Worm (Caenorhabditis elegans) whole organism, L3 larva: ENCODE measurements around the gene znf-598.
"Not testable (repeated sequence)": the region's sequence is repeated elsewhere in the genome, so short reads cannot be mapped to it uniquely, and the experiment has no call there.

Source experiments
- ZK546.5 ChIP-seq: sonication (generic microtip); optimal IDR thresholded peaks from 2 replicates; lab custom pipeline; 2017; ENCODE audit warnings: missing biosample characterization, missing genetic modification characterization
- aly-2 ChIP-seq: fragments of 150-350 bp; optimal IDR thresholded peaks from 2 replicates; lab custom pipeline; 2014; ENCODE audit warnings: missing biosample characterization, missing genetic modification characterization
- ceh-28 ChIP-seq: fragments of 150-350 bp; optimal IDR thresholded peaks from 2 replicates; lab custom pipeline; 2014; ENCODE audit warnings: missing biosample characterization, missing genetic modification reagents, missing genetic modification characterization
- ceh-82 ChIP-seq: fragments of 150-350 bp; optimal IDR thresholded peaks from 2 replicates; lab custom pipeline; 2014; ENCODE audit warnings: missing biosample characterization, missing genetic modification characterization
- ceh-9 ChIP-seq: sonication (generic microtip); optimal IDR thresholded peaks from 2 replicates; lab custom pipeline; 2018; ENCODE audit warnings: missing biosample characterization, missing genetic modification characterization
- daf-12 ChIP-seq: fragments of 150-350 bp; optimal IDR thresholded peaks from 2 replicates; lab custom pipeline; 2014; ENCODE audit warnings: missing biosample characterization, missing genetic modification reagents, missing genetic modification characterization
- egl-27 ChIP-seq: sonication (generic microtip); optimal IDR thresholded peaks from 4 replicates; lab custom pipeline; 2017; ENCODE audit warnings: missing biosample characterization, missing genetic modification reagents, missing genetic modification characterization
- egl-5 ChIP-seq: fragments of 150-350 bp; optimal IDR thresholded peaks from 2 replicates; lab custom pipeline; 2017; ENCODE audit warnings: missing biosample characterization, missing genetic modification reagents, missing genetic modification characterization, inconsistent platforms
- elt-1 ChIP-seq: fragments of 150-350 bp; optimal IDR thresholded peaks from 2 replicates; lab custom pipeline; 2014; ENCODE audit warnings: missing biosample characterization, missing genetic modification characterization
- elt-2 ChIP-seq: sonication (generic microtip); optimal IDR thresholded peaks from 2 replicates; lab custom pipeline; 2016; ENCODE audit warnings: missing genetic modification reagents, mild to moderate bottlenecking, missing genetic modification characterization, missing compliant biosample characterization
- eor-1 ChIP-seq, 2 experiments: fragments of 150-350 bp; optimal IDR thresholded peaks; 2 replicates each; lab custom pipeline; 2014 to 2018; ENCODE audit warnings: missing biosample characterization in 2 of 2, missing genetic modification characterization in 2 of 2
- fkh-10 ChIP-seq: sonication (generic microtip); optimal IDR thresholded peaks from 2 replicates; lab custom pipeline; 2017; ENCODE audit warnings: missing biosample characterization, missing genetic modification reagents, missing genetic modification characterization
- fkh-2 ChIP-seq: fragments of 150-350 bp; optimal IDR thresholded peaks from 2 replicates; lab custom pipeline; 2014; ENCODE audit warnings: missing biosample characterization, missing genetic modification reagents, missing genetic modification characterization
- fos-1 ChIP-seq: fragments of 150-350 bp; optimal IDR thresholded peaks from 2 replicates; lab custom pipeline; 2014; ENCODE audit warnings: missing biosample characterization, missing genetic modification characterization
- hmg-11 ChIP-seq: sonication (generic microtip); optimal IDR thresholded peaks from 2 replicates; lab custom pipeline; 2016; ENCODE audit warnings: missing genetic modification characterization, missing compliant biosample characterization
- jun-1 ChIP-seq: fragments of 150-350 bp; optimal IDR thresholded peaks from 2 replicates; lab custom pipeline; 2014; ENCODE audit warnings: missing biosample characterization, missing genetic modification reagents, missing genetic modification characterization
- lin-15B ChIP-seq: fragments of 150-350 bp; optimal IDR thresholded peaks from 2 replicates; lab custom pipeline; 2014; ENCODE audit warnings: missing biosample characterization, missing genetic modification characterization
- lsy-12 ChIP-seq: sonication (generic microtip); optimal IDR thresholded peaks from 2 replicates; lab custom pipeline; 2016; ENCODE audit warnings: mild to moderate bottlenecking, missing genetic modification characterization, missing compliant biosample characterization
- mdl-1 ChIP-seq: fragments of 150-350 bp; optimal IDR thresholded peaks from 2 replicates; lab custom pipeline; 2014; ENCODE audit warnings: missing biosample characterization, missing genetic modification characterization
- mml-1 ChIP-seq: fragments of 150-350 bp; sonication (generic microtip); optimal IDR thresholded peaks from 3 replicates; lab custom pipeline; 2014; ENCODE audit warnings: missing biosample characterization, missing genetic modification characterization
- nhr-23 ChIP-seq: fragments of 150-350 bp; optimal IDR thresholded peaks from 2 replicates; lab custom pipeline; 2014; ENCODE audit warnings: missing biosample characterization, missing genetic modification reagents, missing genetic modification characterization
- nhr-237 ChIP-seq: fragments of 150-350 bp; optimal IDR thresholded peaks from 2 replicates; lab custom pipeline; 2014; ENCODE audit warnings: missing biosample characterization, missing genetic modification characterization
- nhr-67 ChIP-seq: fragments of 150-350 bp; optimal IDR thresholded peaks from 2 replicates; lab custom pipeline; 2014; ENCODE audit warnings: missing biosample characterization, missing genetic modification characterization
- nhr-76 ChIP-seq: fragments of 150-350 bp; sonication (generic microtip); optimal IDR thresholded peaks from 5 replicates; lab custom pipeline; 2014; ENCODE audit warnings: missing biosample characterization, missing genetic modification characterization
- nhr-77 ChIP-seq: fragments of 150-350 bp; optimal IDR thresholded peaks from 2 replicates; lab custom pipeline; 2014; ENCODE audit warnings: missing biosample characterization, missing genetic modification characterization
- pha-4 ChIP-seq: fragments of 150-350 bp; optimal IDR thresholded peaks from 2 replicates; lab custom pipeline; 2014; ENCODE audit warnings: missing biosample characterization, missing genetic modification reagents, missing genetic modification characterization
- pqm-1 ChIP-seq: fragments of 150-350 bp; optimal IDR thresholded peaks from 2 replicates; lab custom pipeline; 2017; ENCODE audit warnings: missing biosample characterization, missing genetic modification characterization, inconsistent platforms
- sea-2 ChIP-seq: fragments of 150-350 bp; sonication (generic microtip); optimal IDR thresholded peaks from 4 replicates; lab custom pipeline; 2014; ENCODE audit warnings: missing biosample characterization, missing genetic modification reagents, missing genetic modification characterization
- skn-1 ChIP-seq: fragments of 150-350 bp; optimal IDR thresholded peaks from 2 replicates; lab custom pipeline; 2014; ENCODE audit warnings: missing biosample characterization, missing genetic modification characterization
- snpc-4 ChIP-seq: fragments of 150-350 bp; optimal IDR thresholded peaks from 2 replicates; lab custom pipeline; 2014; ENCODE audit warnings: missing biosample characterization, missing genetic modification characterization
- zag-1 ChIP-seq: fragments of 150-350 bp; optimal IDR thresholded peaks from 2 replicates; lab custom pipeline; 2014; ENCODE audit warnings: missing biosample characterization, missing genetic modification characterization
- ztf-11 ChIP-seq: fragments of 150-350 bp; optimal IDR thresholded peaks from 2 replicates; lab custom pipeline; 2014; ENCODE audit warnings: missing biosample characterization, missing genetic modification characterization

Gene znf-598

ce11 chrII:7024897-7025852 is at the start of gene znf-598:
TSS of gene znf-598 (plus strand) at chrII:7025802.
- TF ChIP-seq lin-15B (peak; percentile 64), fos-1 (tag; lab: Kevin White, UChicago) (no peak), pha-4 (peak; percentile 84), ceh-9 (tag; lab: Kevin White, UChicago) (no peak), nhr-23 (peak; percentile 16), elt-2 (peak; percentile 72), eor-1 (tag; optimal IDR thresholded peaks at IDR 0.05; lab: Kevin White, UChicago) (no peak), pqm-1 (tag; lab: Kevin White, UChicago) (peak; percentile 40), snpc-4 (tag; lab: Kevin White, UChicago) (peak; percentile 64)
- TF ChIP-seq, all 47 proteins: peak for 6

- TF ChIP-seq nhr-67 (tag; lab: Kevin White, UChicago); fkh-10 (GFP tag; lab: Kevin White, UChicago); daf-12 (tag; lab: Kevin White, UChicago): not testable (repeated sequence)
Observed at ce11 chrII:6977732-6978131, 47.9 kb upstream of the znf-598 start, which contains the start of gene C15F1.8. TSS of gene C15F1.8 (minus strand) at chrII:6977832.

DNA sequence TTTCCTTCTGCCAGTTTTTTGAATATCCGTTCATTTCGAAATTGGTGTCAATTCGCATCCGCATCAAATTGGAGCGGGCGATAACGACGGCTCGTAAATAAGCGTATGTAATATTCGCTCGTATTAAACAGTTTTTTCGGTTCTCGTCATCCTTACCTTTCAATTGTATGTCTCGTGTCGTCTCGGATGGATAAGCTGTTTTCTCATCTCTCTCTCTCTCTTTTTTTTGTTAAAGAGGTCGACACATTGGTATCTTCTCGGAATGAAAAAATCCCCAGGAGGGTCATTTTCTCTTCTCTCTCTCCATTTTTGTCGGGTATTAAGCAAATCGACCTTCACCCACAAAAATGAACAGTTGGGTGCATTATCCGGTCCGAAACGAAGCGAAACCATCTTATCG is 46.7 kb upstream of the znf-598 start:
- peak; percentile 73 for TF ChIP-seq nhr-23
- TF ChIP-seq skn-1, result no peak
- no peak for TF ChIP-seq mdl-1
- no peak for TF ChIP-seq ceh-28 (tag; lab: Kevin White, UChicago)
- no peak for TF ChIP-seq egl-27 (tag; lab: Kevin White, UChicago)
- no peak for TF ChIP-seq jun-1 (tag; lab: Kevin White, UChicago)
- TF ChIP-seq, all 47 proteins: peak for 1

ce11 chrII:6979646-6980045 is 46.0 kb upstream of the znf-598 start, which contains the start of gene C15F1.2:
TSS of gene C15F1.2 (plus strand) at chrII:6979953.
- TF ChIP-seq ZK546.5 (tag; lab: Kevin White, UChicago) (no peak), pqm-1 (tag; lab: Kevin White, UChicago) (no peak), daf-12 (tag; lab: Kevin White, UChicago) (no peak), eor-1 (tag; optimal IDR thresholded peaks at IDR 0.05; lab: Kevin White, UChicago) (no peak), egl-5 (tag; lab: Kevin White, UChicago) (no peak), lin-15B (no peak), zag-1 (tag; lab: Kevin White, UChicago) (no peak), hmg-11 (no peak), nhr-77 (tag; lab: Kevin White, UChicago) (no peak), nhr-237 (no peak), ztf-11 (no peak), egl-27 (tag; lab: Kevin White, UChicago) (no peak), nhr-76 (tag; lab: Kevin White, UChicago) (no peak), aly-2 (no peak), mml-1 (tag; lab: Kevin White, UChicago) (no peak), fkh-2 (tag; lab: Kevin White, UChicago) (no peak), elt-1 (tag; lab: Kevin White, UChicago) (no peak)

DNA sequence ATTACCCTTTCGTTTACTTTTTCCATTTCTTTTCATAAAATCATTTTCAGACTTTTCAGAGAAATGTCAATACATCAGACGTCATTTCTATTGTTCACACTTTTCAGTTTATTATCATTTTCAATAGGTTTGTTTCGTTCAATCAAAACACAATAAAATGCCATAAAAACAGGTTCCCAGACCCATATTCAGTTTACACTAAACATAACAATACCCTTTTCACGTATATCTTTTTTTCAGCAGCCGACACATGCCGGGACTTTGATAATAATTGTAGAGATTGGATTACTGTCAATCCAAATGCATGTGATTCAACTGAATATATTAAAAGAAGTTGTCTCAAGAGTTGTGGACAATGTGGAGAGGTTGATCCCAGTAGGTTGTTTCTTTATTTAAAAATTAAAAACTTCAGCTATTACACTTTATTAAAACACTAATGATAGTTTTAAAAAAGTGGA is 35.7 kb upstream of the znf-598 start, which contains the start of gene C15F1.1:
Gene C15F1.1 (plus strand): TSS at position 51 of the 458 bp plus-strand sequence.
- TF ChIP-seq sea-2 (no peak), pqm-1 (tag; lab: Kevin White, UChicago) (no peak), ceh-28 (tag; lab: Kevin White, UChicago) (no peak), elt-1 (tag; lab: Kevin White, UChicago) (no peak), ceh-82 (no peak), snpc-4 (tag; lab: Kevin White, UChicago) (peak; percentile 77), lsy-12 (tag; lab: Kevin White, UChicago) (no peak), eor-1 (tag; optimal IDR thresholded peaks at IDR 0.05; lab: Kevin White, UChicago) (no peak)
